Worm (Caenorhabditis elegans) whole organism, late embryonic: ENCODE measurements around the gene B0272.4.

Source experiments
- C08G9.2 ChIP-seq: sonication (generic microtip); optimal IDR thresholded peaks from 2 replicates; lab custom pipeline; 2016; ENCODE audit warnings: mild to moderate bottlenecking, missing genetic modification characterization, moderate library complexity, missing compliant biosample characterization
- C38D4.7 ChIP-seq: fragments of 200-800 bp; sonication (Bioruptor generic); optimal IDR thresholded peaks from 2 replicates; lab custom pipeline; 2018; ENCODE audit warnings: mild to moderate bottlenecking, missing genetic modification characterization, moderate library complexity, missing compliant biosample characterization
- F13H6.1 ChIP-seq: sonication (generic microtip); optimal IDR thresholded peaks from 2 replicates; lab custom pipeline; 2016; ENCODE audit warnings: missing genetic modification characterization, missing compliant biosample characterization
- K02D7.2 ChIP-seq: sonication (generic microtip); optimal IDR thresholded peaks from 2 replicates; lab custom pipeline; 2017; ENCODE audit warnings: mild to moderate bottlenecking, missing genetic modification characterization, missing compliant biosample characterization
- T23F11.4 ChIP-seq: fragments of 200-800 bp; sonication (Bioruptor generic); optimal IDR thresholded peaks from 2 replicates; lab custom pipeline; 2018; ENCODE audit warnings: mild to moderate bottlenecking, missing genetic modification characterization, missing compliant biosample characterization
- Y22D7AL.16 ChIP-seq: sonication (generic microtip); optimal IDR thresholded peaks from 2 replicates; lab custom pipeline; 2016; ENCODE audit warnings: missing genetic modification characterization, missing compliant biosample characterization
- ahr-1 ChIP-seq: sonication (generic microtip); optimal IDR thresholded peaks from 2 replicates; lab custom pipeline; 2016; ENCODE audit warnings: missing genetic modification characterization, missing compliant biosample characterization
- ama-1 ChIP-seq: fragments of 150-350 bp; optimal IDR thresholded peaks from 2 replicates; lab custom pipeline; 2014
- ceh-14 ChIP-seq: sonication (generic microtip); optimal IDR thresholded peaks from 2 replicates; lab custom pipeline; 2016; ENCODE audit warnings: missing genotype, missing genetic modification characterization, missing compliant biosample characterization
- ceh-18 ChIP-seq: sonication (generic microtip); optimal IDR thresholded peaks from 2 replicates; lab custom pipeline; 2016; ENCODE audit warnings: missing genetic modification characterization, missing compliant biosample characterization
- ceh-19 ChIP-seq: fragments of 200-800 bp; sonication (Bioruptor generic); optimal IDR thresholded peaks from 2 replicates; lab custom pipeline; 2018; ENCODE audit warnings: mild to moderate bottlenecking, missing genetic modification characterization, missing compliant biosample characterization
- ceh-22 ChIP-seq: sonication (generic microtip); optimal IDR thresholded peaks from 2 replicates; lab custom pipeline; 2017; ENCODE audit warnings: missing biosample characterization, missing genetic modification characterization
- ceh-30 ChIP-seq: fragments of 150-350 bp; optimal IDR thresholded peaks from 2 replicates; lab custom pipeline; 2014; ENCODE audit warnings: missing biosample characterization, missing genetic modification characterization
- ceh-34 ChIP-seq: sonication (generic microtip); optimal IDR thresholded peaks from 2 replicates; lab custom pipeline; 2016; ENCODE audit warnings: mild to moderate bottlenecking, missing genetic modification characterization, missing compliant biosample characterization
- ceh-45 ChIP-seq: fragments of 200-800 bp; sonication (Bioruptor generic); IDR thresholded peaks from 2 replicates; pipeline ENCODE4 v1.3.6; 2022; ENCODE audit warnings: missing genetic modification reagents, missing genetic modification characterization, missing compliant biosample characterization
- ceh-48 ChIP-seq: sonication (generic microtip); optimal IDR thresholded peaks from 2 replicates; lab custom pipeline; 2016; ENCODE audit warnings: missing genetic modification characterization, inconsistent platforms, missing compliant biosample characterization
- ceh-9 ChIP-seq: sonication (generic microtip); optimal IDR thresholded peaks from 2 replicates; lab custom pipeline; 2016; ENCODE audit warnings: mild to moderate bottlenecking, missing genetic modification characterization, inconsistent platforms, missing compliant biosample characterization
- dmd-4 ChIP-seq: sonication (generic microtip); optimal IDR thresholded peaks from 2 replicates; lab custom pipeline; 2016; ENCODE audit warnings: borderline replicate concordance, missing genetic modification characterization, missing compliant biosample characterization
- dve-1 ChIP-seq: sonication (generic microtip); optimal IDR thresholded peaks from 2 replicates; lab custom pipeline; 2017; ENCODE audit warnings: antibody characterized with exemption, mild to moderate bottlenecking, missing genetic modification characterization, missing compliant biosample characterization
- elt-2 ChIP-seq: sonication (generic microtip); optimal IDR thresholded peaks from 2 replicates; lab custom pipeline; 2016; ENCODE audit warnings: missing genetic modification reagents, missing genetic modification characterization, missing compliant biosample characterization
- ets-4 ChIP-seq: sonication (generic microtip); optimal IDR thresholded peaks from 2 replicates; lab custom pipeline; 2016; ENCODE audit warnings: missing genetic modification characterization, missing compliant biosample characterization
- eyg-1 ChIP-seq: sonication (generic microtip); optimal IDR thresholded peaks from 2 replicates; lab custom pipeline; 2016; ENCODE audit warnings: missing genotype, missing genetic modification characterization, missing compliant biosample characterization
- gmeb-2 ChIP-seq: sonication (generic microtip); optimal IDR thresholded peaks from 2 replicates; lab custom pipeline; 2016; ENCODE audit warnings: missing genetic modification characterization, inconsistent platforms, missing compliant biosample characterization
- hlh-13 ChIP-seq: fragments of 200-800 bp; sonication (Bioruptor generic); optimal IDR thresholded peaks from 2 replicates; lab custom pipeline; 2018; ENCODE audit warnings: mild to moderate bottlenecking, missing genetic modification characterization, missing compliant biosample characterization
- hlh-30 ChIP-seq: sonication (generic microtip); optimal IDR thresholded peaks from 2 replicates; lab custom pipeline; 2017; ENCODE audit warnings: antibody characterized with exemption, missing genetic modification characterization, missing compliant biosample characterization; ENCODE audit not compliant: insufficient read depth
- hlh-6 ChIP-seq: sonication (generic microtip); optimal IDR thresholded peaks from 2 replicates; lab custom pipeline; 2016; ENCODE audit warnings: missing genotype, missing genetic modification characterization, missing compliant biosample characterization
- hlh-8 ChIP-seq: sonication (generic microtip); optimal IDR thresholded peaks from 2 replicates; lab custom pipeline; 2016; ENCODE audit warnings: missing genotype, missing genetic modification characterization, missing compliant biosample characterization
- lim-6 ChIP-seq: sonication (generic microtip); optimal IDR thresholded peaks from 2 replicates; lab custom pipeline; 2016; ENCODE audit warnings: missing genetic modification characterization, missing compliant biosample characterization
- lin-11 ChIP-seq: fragments of 200-800 bp; sonication (Bioruptor generic); optimal IDR thresholded peaks from 2 replicates; lab custom pipeline; 2018; ENCODE audit warnings: mild to moderate bottlenecking, missing genetic modification characterization, missing compliant biosample characterization
- mec-3 ChIP-seq: sonication (generic microtip); optimal IDR thresholded peaks from 2 replicates; lab custom pipeline; 2016; ENCODE audit warnings: borderline replicate concordance, missing genetic modification characterization, missing compliant biosample characterization
- nfya-1 ChIP-seq: sonication (generic microtip); optimal IDR thresholded peaks from 2 replicates; lab custom pipeline; 2017; ENCODE audit warnings: missing genetic modification characterization, mild to moderate bottlenecking, missing compliant biosample characterization, antibody characterized with exemption, moderate library complexity
- nhr-11 ChIP-seq: fragments of 150-350 bp; optimal IDR thresholded peaks from 2 replicates; lab custom pipeline; 2014; ENCODE audit warnings: missing biosample characterization, missing genetic modification characterization
- pag-3 ChIP-seq: sonication (generic microtip); optimal IDR thresholded peaks from 2 replicates; lab custom pipeline; 2016; ENCODE audit warnings: missing compliant biosample characterization, missing genetic modification characterization, borderline replicate concordance
- pqm-1 ChIP-seq: sonication (generic microtip); optimal IDR thresholded peaks from 2 replicates; lab custom pipeline; 2016; ENCODE audit warnings: missing genetic modification characterization, missing compliant biosample characterization
- pros-1 ChIP-seq: fragments of 150-350 bp; optimal IDR thresholded peaks from 2 replicates; lab custom pipeline; 2014; ENCODE audit warnings: missing biosample characterization, missing genetic modification reagents, missing genetic modification characterization
- ref-2 ChIP-seq: sonication (generic microtip); optimal IDR thresholded peaks from 2 replicates; lab custom pipeline; 2016; ENCODE audit warnings: missing genetic modification characterization, missing compliant biosample characterization
- sox-2 ChIP-seq: fragments of 200-800 bp; sonication (Bioruptor generic); IDR thresholded peaks from 2 replicates; pipeline ENCODE4 v1.3.6; 2022; ENCODE audit warnings: missing genetic modification reagents, missing genetic modification characterization, missing compliant biosample characterization
- tbx-2 ChIP-seq: sonication (generic microtip); optimal IDR thresholded peaks from 2 replicates; lab custom pipeline; 2016; ENCODE audit warnings: missing genetic modification characterization, missing compliant biosample characterization
- tbx-7 ChIP-seq: sonication (generic microtip); optimal IDR thresholded peaks from 2 replicates; lab custom pipeline; 2016; ENCODE audit warnings: missing genotype, missing genetic modification characterization, missing compliant biosample characterization
- unc-3 ChIP-seq, 2 experiments: fragments of 200-800 bp in 1 of 2; sonication (Bioruptor generic) in 1 of 2; sonication (generic microtip) in 1 of 2; conservative IDR thresholded peaks in 1 of 2; optimal IDR thresholded peaks in 1 of 2; 2 replicates each; pipeline versions ENCODE4 v1.3.6 to Lab custom; 2016 to 2022; ENCODE audit warnings: missing compliant biosample characterization in 2 of 2, missing genetic modification characterization in 2 of 2, missing genetic modification reagents in 1 of 2
- unc-42 ChIP-seq: sonication (generic microtip); optimal IDR thresholded peaks from 2 replicates; lab custom pipeline; 2016; ENCODE audit warnings: missing genotype, missing genetic modification characterization, missing compliant biosample characterization
- unc-86 ChIP-seq: sonication (generic microtip); optimal IDR thresholded peaks from 2 replicates; lab custom pipeline; 2016; ENCODE audit warnings: missing genetic modification characterization, missing compliant biosample characterization
- zip-5 ChIP-seq: sonication (generic microtip); optimal IDR thresholded peaks from 2 replicates; lab custom pipeline; 2016; ENCODE audit warnings: missing genetic modification characterization, missing compliant biosample characterization
- ztf-16 ChIP-seq: sonication (generic microtip); optimal IDR thresholded peaks from 2 replicates; lab custom pipeline; 2017; ENCODE audit warnings: missing genetic modification characterization, missing compliant biosample characterization

The B0272.4 gene

DNA sequence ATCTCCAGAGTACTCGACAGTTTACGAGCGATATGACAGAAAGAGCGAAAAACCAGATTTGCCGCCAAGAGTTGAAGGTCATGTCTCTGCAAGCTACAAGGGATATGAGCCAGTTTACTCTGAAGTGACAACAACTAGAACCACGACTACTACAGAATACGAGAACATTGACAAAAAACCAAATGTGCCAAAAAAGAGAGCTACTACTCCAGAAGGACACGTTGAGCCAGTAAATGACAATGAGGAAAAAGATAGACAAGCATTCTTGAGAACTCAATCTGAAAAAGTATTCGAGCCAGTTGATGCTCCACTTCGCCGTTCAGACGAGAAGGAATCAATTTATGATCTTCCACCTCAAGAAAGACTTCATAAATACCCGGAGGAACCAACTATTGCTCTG, 10.9 kb upstream of the B0272.4 start:
- TF ChIP-seq pag-3 (no peak), T23F11.4 (GFP tag; lab: Kevin White, UChicago) (no peak), ceh-30 (tag; lab: Kevin White, UChicago) (no peak), hlh-13 (GFP tag; lab: Kevin White, UChicago) (no peak), ceh-48 (tag; lab: Kevin White, UChicago) (no peak), unc-42 (no peak), ets-4 (tag; lab: Kevin White, UChicago) (no peak), tbx-2 (tag; lab: Kevin White, UChicago) (no peak), ceh-14 (no peak), ceh-22 (tag; lab: Kevin White, UChicago) (no peak), elt-2 (no peak), dve-1 (tag; lab: Kevin White, UChicago) (no peak)

DNA sequence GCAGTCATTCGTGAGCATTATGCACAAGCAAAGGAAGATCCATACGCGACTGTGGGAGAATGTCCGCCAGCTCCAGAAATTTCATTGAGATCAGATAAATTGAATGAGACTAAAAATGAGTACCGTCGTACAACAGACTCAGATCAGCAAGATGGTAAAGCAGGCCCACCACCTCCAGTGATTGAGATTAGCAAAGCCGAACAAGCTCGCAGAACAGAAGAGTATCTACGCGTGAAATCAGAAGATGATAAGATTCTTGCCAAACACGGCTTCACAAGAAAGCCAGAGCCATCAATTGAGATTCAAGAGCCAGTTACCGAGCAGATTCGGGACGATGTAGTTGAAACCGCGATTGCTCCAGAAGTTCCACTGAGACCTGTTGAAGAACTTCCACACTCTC, 10.3 kb upstream of the B0272.4 start:
- TF ChIP-seq C08G9.2 = no peak
- no peak for TF ChIP-seq hlh-30
- no peak for TF ChIP-seq hlh-8 (tag; lab: Kevin White, UChicago)
- TF ChIP-seq mec-3 = no peak
- no peak for TF ChIP-seq ceh-19 (GFP tag; lab: Kevin White, UChicago)
- no peak for TF ChIP-seq unc-3 (GFP tag; conservative IDR thresholded peaks at IDR 0.05; lab: Robert Waterston, UW)
- TF ChIP-seq unc-3 (tag; optimal IDR thresholded peaks at IDR 0.05; lab: Kevin White, UChicago) = no peak
- TF ChIP-seq lim-6 (tag; lab: Kevin White, UChicago) = no peak
- no peak for TF ChIP-seq tbx-7 (tag; lab: Kevin White, UChicago)
- no peak for TF ChIP-seq pqm-1 (tag; lab: Kevin White, UChicago)
- TF ChIP-seq hlh-13 (GFP tag; lab: Kevin White, UChicago) = no peak
- TF ChIP-seq ahr-1 (tag; lab: Kevin White, UChicago) = no peak
- TF ChIP-seq ztf-16 (tag; lab: Kevin White, UChicago) = no peak

DNA sequence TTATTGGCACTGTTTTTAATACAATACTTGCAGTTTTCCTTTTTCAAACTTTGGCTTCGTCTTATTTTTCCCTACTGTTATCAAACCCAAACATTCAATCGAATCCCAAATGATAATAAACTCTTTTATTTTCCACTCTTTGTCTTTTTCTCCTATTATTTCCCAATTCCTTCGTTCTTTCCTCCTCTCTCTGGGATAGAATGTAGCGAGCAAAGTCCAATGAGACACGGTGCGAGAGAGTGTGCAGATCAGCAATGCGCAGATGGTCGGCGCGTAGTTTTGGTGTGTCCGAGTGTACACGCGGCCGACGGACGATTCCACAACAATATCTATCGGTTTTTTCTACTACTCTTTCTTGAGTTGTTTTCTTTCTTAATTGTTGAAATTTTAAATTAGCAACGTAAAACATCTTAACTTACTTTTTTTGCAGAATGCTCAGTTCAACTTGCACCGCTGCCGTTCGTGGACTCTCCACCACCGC, 2.8 kb downstream of the B0272.4 start, which contains the start of gene B0272.3:
Gene B0272.3, plus strand, starts transcription at position 431 of the 481 bp plus-strand sequence.
- TF ChIP-seq elt-2 (peak; percentile 37), hlh-6 (tag; lab: Kevin White, UChicago) (no peak)
- TF ChIP-seq, all 69 proteins: peak for 1

DNA sequence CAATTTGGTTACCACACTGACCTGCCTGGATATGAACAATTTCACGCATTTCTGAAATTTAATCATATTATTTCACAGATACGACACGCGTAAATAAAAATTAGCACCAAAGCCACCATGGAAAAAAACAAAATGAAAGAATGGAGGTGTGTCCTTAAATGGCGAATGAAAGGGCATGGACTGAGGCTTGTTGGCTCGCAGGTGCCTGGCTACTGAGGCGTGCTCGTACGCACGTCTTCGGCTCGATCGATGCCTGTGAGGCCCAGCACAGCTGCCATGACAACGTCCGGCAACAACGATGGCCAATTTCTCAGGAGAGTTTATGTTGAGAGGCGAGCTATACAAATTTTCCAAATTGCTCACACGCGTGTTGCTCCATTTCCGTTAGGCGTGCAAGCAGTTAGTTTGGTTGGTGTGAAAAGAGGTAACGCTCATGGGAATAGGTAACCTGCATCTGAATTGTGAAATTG, 8.6 kb downstream of the B0272.4 start, which contains the start of gene tbb-4:
Gene tbb-4, minus strand, starts transcription at position 51 of the 470 bp plus-strand sequence.
- no peak for TF ChIP-seq lin-11 (tag; lab: Kevin White, UChicago)
- no peak for TF ChIP-seq hlh-6 (tag; lab: Kevin White, UChicago)
- no peak for TF ChIP-seq pros-1 (tag; lab: Kevin White, UChicago)
- no peak for TF ChIP-seq elt-2

DNA sequence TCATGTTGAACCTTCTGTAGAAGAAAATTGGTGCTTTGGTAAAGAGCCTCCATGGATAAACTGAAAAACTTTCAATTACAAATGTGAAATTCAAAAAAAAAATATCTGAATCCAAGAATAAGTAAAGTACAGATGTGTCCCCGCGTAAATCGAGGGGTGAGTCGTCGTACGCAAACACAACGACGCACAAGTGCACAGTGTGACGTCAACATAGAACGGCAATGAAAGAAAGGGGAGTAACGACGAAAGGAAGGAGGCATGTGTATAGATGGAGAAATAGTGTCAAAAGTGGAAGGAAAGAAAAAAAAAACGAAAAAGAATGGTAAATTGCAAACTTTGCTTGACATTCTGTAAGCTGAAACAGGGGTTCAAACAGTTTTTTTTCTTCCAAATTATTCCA, 13.3 kb downstream of the B0272.4 start, which contains the start of gene memb-1:
Gene memb-1, minus strand, starts transcription at position 60 of the 400 bp plus-strand sequence.
- TF ChIP-seq tbx-7 (tag; lab: Kevin White, UChicago) (no peak), dmd-4 (tag; lab: Kevin White, UChicago) (no peak), unc-42 (peak; percentile 42), ref-2 (peak; percentile 21), T23F11.4 (GFP tag; lab: Kevin White, UChicago) (no peak), K02D7.2 (tag; lab: Kevin White, UChicago) (no peak), ceh-18 (tag; lab: Kevin White, UChicago) (no peak), unc-86 (tag; lab: Kevin White, UChicago) (no peak), ceh-14 (peak; percentile 2), C08G9.2 (peak; percentile 47), ceh-9 (tag; lab: Kevin White, UChicago) (no peak), pros-1 (tag; lab: Kevin White, UChicago) (no peak), lin-11 (tag; lab: Kevin White, UChicago) (no peak), zip-5 (tag; lab: Kevin White, UChicago) (no peak), gmeb-2 (tag; lab: Kevin White, UChicago) (no peak), C38D4.7 (GFP tag; lab: Kevin White, UChicago) (no peak), Y22D7AL.16 (tag; lab: Kevin White, UChicago) (no peak), ceh-34 (tag; lab: Kevin White, UChicago) (peak; percentile 7), ceh-45 (GFP tag; lab: Robert Waterston, UW) (no peak), nhr-11 (tag; lab: Kevin White, UChicago) (no peak), F13H6.1 (tag; lab: Kevin White, UChicago) (no peak), nfya-1 (tag; lab: Kevin White, UChicago) (no peak), elt-2 (peak; percentile 30), eyg-1 (tag; lab: Kevin White, UChicago) (no peak), sox-2 (GFP tag; lab: Robert Waterston, UW) (no peak), ama-1 (no peak)
